Worm (Caenorhabditis elegans) whole organism, early embryonic: ENCODE results near the gene lpr-5.

ENCODE experiments used
- ama-1 ChIP-seq: fragments of 150-350 bp; optimal IDR thresholded peaks from 2 replicates; lab custom pipeline; 2014
- hmbx-1 ChIP-seq: sonication (generic microtip); optimal IDR thresholded peaks from 2 replicates; lab custom pipeline; 2016; ENCODE audit warnings: mild to moderate bottlenecking, missing genetic modification characterization, missing compliant biosample characterization
- hmg-4 ChIP-seq: fragments of 200-800 bp; sonication (Bioruptor generic); optimal IDR thresholded peaks from 2 replicates; lab custom pipeline; 2018; ENCODE audit warnings: mild to moderate bottlenecking, missing genetic modification characterization, missing compliant biosample characterization

DNA sequence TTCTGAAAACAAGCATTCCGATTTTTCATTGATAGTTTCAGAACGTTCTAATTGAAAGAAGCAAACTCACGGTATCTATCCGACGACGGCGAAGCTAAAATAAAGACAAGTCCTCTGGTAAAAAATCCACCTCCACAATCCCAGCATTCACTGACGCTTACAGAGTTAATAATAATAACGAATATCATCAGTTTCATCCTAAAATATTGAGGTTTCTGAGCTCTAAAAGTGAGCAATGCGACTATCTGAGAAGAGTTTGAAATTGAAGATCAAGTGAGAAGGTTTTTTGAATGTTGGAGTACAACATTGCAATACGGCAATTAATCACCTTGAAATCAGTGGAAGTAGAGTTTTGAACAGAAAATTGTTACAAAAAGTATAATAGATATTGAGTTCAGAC is 14.6 kb downstream of the lpr-5 start, which contains the start of gene W04G3.12:
- TF ChIP-seq ama-1 (no peak), hmg-4 (no peak), hmbx-1 (no peak)
